Worm (Caenorhabditis elegans): ENCODE measurements around the gene F35E8.2.
"Not testable (repeated sequence)": the region's sequence is repeated elsewhere in the genome, so short reads cannot be mapped to it uniquely, and the experiment has no call there.

The F35E8.2 gene

DNA sequence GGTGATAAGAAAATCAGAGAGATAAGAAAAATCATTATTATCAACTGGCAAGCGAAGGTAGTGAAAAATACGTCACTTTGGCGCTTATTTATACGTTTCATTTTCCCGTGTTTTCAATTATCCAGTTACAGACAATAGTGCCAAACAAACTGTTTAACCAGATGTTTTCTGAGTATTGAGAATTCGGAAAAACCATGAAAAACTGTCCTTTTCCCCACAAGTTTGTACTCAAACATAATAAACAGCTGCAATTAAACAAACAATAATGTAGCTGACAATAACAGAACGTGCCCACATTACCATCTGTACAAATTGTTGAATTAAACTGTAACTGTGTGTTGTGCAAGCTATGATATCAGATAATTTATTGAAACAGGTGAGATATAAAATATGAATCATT, at the start of gene F35E8.2, which contains the start of gene F35E8.1:
Gene F35E8.2 (plus strand): TSS at position 132 of the 400 bp plus-strand sequence.
Gene F35E8.1 (minus strand): TSS at position 101 of the 400 bp plus-strand sequence.
- TF ChIP-seq ceh-39 (tag; optimal IDR thresholded peaks at IDR 0.05); lin-32 (GFP tag; optimal IDR thresholded peaks at IDR 0.05); M03D4.4 (tag; optimal IDR thresholded peaks at IDR 0.05): not testable (repeated sequence)

DNA sequence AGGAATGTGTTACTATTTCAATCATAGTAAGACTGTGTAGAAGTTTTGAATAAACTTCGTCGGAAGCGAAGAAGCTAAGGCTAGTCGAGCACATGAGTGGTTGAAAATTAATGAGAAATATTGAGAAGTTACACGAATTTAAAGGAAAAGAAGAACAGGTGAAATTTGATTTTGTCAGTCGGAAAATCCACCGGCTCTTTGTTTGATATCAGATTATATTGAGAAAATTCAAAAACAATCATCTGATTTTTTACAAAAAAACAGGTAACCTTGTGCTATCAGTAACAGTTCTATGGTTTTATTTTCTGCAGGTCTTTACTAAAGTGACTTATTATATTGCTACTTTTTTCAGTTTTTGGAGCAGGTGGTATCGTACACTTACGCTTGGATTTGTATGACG, 47.2 kb upstream of the F35E8.2 start, which contains the start of gene srh-148:
Gene srh-148 (minus strand): TSS at position 101 of the 400 bp plus-strand sequence.
- TF ChIP-seq drap-1 (GFP tag; optimal IDR thresholded peaks at IDR 0.05) (no peak), nhr-12 (tag; optimal IDR thresholded peaks at IDR 0.05) (no peak), nhr-2 (tag; optimal IDR thresholded peaks at IDR 0.05) (no peak), elt-3 (tag; optimal IDR thresholded peaks at IDR 0.05) (no peak), ceh-83 (GFP tag; optimal IDR thresholded peaks at IDR 0.05) (no peak), sptf-1 (tag; optimal IDR thresholded peaks at IDR 0.05) (no peak), nhr-237 (tag; optimal IDR thresholded peaks at IDR 0.05) (no peak), lsy-2 (tag; optimal IDR thresholded peaks at IDR 0.05) (no peak), hlh-1 (tag; optimal IDR thresholded peaks at IDR 0.05) (no peak), mep-1 (tag; optimal IDR thresholded peaks at IDR 0.05) (no peak), M03D4.4 (tag; optimal IDR thresholded peaks at IDR 0.05) (no peak), lin-13 (tag; optimal IDR thresholded peaks at IDR 0.05) (no peak), nhr-76 (tag; optimal IDR thresholded peaks at IDR 0.05) (no peak), cnd-1 (tag; optimal IDR thresholded peaks at IDR 0.05) (no peak), unc-62 (GFP tag; optimal IDR thresholded peaks at IDR 0.05) (no peak), ceh-43 (GFP tag; optimal IDR thresholded peaks at IDR 0.05) (no peak), ham-2 (GFP tag; optimal IDR thresholded peaks at IDR 0.05) (no peak), unc-39 (tag; optimal IDR thresholded peaks at IDR 0.05) (no peak), mls-2 (tag; optimal IDR thresholded peaks at IDR 0.05) (no peak), ceh-39 (tag; optimal IDR thresholded peaks at IDR 0.05) (no peak)

- no peak for TF ChIP-seq M03D4.4 (tag; optimal IDR thresholded peaks at IDR 0.05)
- no peak for TF ChIP-seq sptf-1 (tag; optimal IDR thresholded peaks at IDR 0.05)
- TF ChIP-seq zip-8 (tag; optimal IDR thresholded peaks at IDR 0.05): no peak
- no peak for TF ChIP-seq snpc-4 (tag; optimal IDR thresholded peaks at IDR 0.05)
Measured at ce11 chrV:15862599-15862998, 42.9 kb upstream of the F35E8.2 start, which contains the start of gene srz-12. srz-12 (minus strand) TSS chrV:15862699.

ce11 chrV:15863042-15863441, 42.4 kb upstream of the F35E8.2 start, which contains the start of gene srh-299:
srh-299 (plus strand) TSS chrV:15863342.
- no peak for TF ChIP-seq nhr-12 (tag; optimal IDR thresholded peaks at IDR 0.05)
- TF ChIP-seq unc-62 (GFP tag; optimal IDR thresholded peaks at IDR 0.05): no peak
- no peak for TF ChIP-seq elt-3 (tag; optimal IDR thresholded peaks at IDR 0.05)
- TF ChIP-seq blmp-1 (tag; optimal IDR thresholded peaks at IDR 0.05): no peak
- no peak for TF ChIP-seq unc-120 (tag; optimal IDR thresholded peaks at IDR 0.05; ENCODE audit: poor library complexity, severe bottlenecking)
- TF ChIP-seq bed-3 (GFP tag; optimal IDR thresholded peaks at IDR 0.05): no peak
- no peak for TF ChIP-seq zip-8 (tag; optimal IDR thresholded peaks at IDR 0.05)
- TF ChIP-seq nhr-2 (tag; optimal IDR thresholded peaks at IDR 0.05): no peak
- no peak for TF ChIP-seq hlh-1 (tag; optimal IDR thresholded peaks at IDR 0.05)
- no peak for TF ChIP-seq pha-4 (tag; optimal IDR thresholded peaks at IDR 0.05)
- TF ChIP-seq nhr-28 (tag; optimal IDR thresholded peaks at IDR 0.05): no peak
- no peak for TF ChIP-seq snpc-4 (tag; optimal IDR thresholded peaks at IDR 0.05)

ce11 chrV:15865839-15866238, 39.6 kb upstream of the F35E8.2 start, which contains the start of gene srh-293:
srh-293 (plus strand) TSS chrV:15866139.
- TF ChIP-seq mep-1 (tag; optimal IDR thresholded peaks at IDR 0.05): no peak
- no peak for TF ChIP-seq nhr-28 (tag; optimal IDR thresholded peaks at IDR 0.05)
- no peak for TF ChIP-seq ztf-11 (tag; optimal IDR thresholded peaks at IDR 0.05)
- TF ChIP-seq ham-2 (GFP tag; optimal IDR thresholded peaks at IDR 0.05): no peak
- TF ChIP-seq sem-2 (GFP tag; optimal IDR thresholded peaks at IDR 0.05): no peak
- TF ChIP-seq unc-120 (tag; optimal IDR thresholded peaks at IDR 0.05; ENCODE audit: poor library complexity, severe bottlenecking): no peak
- no peak for TF ChIP-seq ces-1 (GFP tag; optimal IDR thresholded peaks at IDR 0.05)
- TF ChIP-seq elt-3 (tag; optimal IDR thresholded peaks at IDR 0.05): no peak
- TF ChIP-seq hlh-1 (tag; optimal IDR thresholded peaks at IDR 0.05): no peak
- TF ChIP-seq flh-1 (GFP tag; optimal IDR thresholded peaks at IDR 0.05): no peak
- no peak for TF ChIP-seq M03D4.4 (tag; optimal IDR thresholded peaks at IDR 0.05)
- TF ChIP-seq ceh-83 (GFP tag; optimal IDR thresholded peaks at IDR 0.05): no peak
- TF ChIP-seq nhr-237 (tag; optimal IDR thresholded peaks at IDR 0.05): no peak
- no peak for TF ChIP-seq pha-4 (tag; optimal IDR thresholded peaks at IDR 0.05)
- TF ChIP-seq mab-5 (tag; optimal IDR thresholded peaks at IDR 0.05): no peak
- TF ChIP-seq elt-1 (tag; optimal IDR thresholded peaks at IDR 0.05; ENCODE audit: borderline replicate concordance, insufficient read depth): no peak
- no peak for TF ChIP-seq unc-39 (tag; optimal IDR thresholded peaks at IDR 0.05)
